Fruit fly (Drosophila melanogaster) whole organism, embryonic: Measurements from ENCODE around the gene CG31211.

Experiments used
- Adf1 ChIP-seq: fragments of 200-800 bp; sonication (Bioruptor generic); IDR thresholded peaks from 2 replicates; pipeline ENCODE4 v1.3.6; 2022; ENCODE audit warnings: missing biosample characterization, missing genetic modification characterization
- Awh ChIP-seq: fragments of 200-800 bp; sonication (Bioruptor generic); IDR thresholded peaks from 2 replicates; pipeline ENCODE4, ENCODE4 v1.3.6; 2022; ENCODE audit warnings: missing biosample characterization, missing genetic modification characterization
- BtbVII ChIP-seq: fragments of 200-800 bp; sonication (Bioruptor generic); optimal IDR thresholded peaks from 3 replicates; lab custom pipeline; 2017; ENCODE audit warnings: missing biosample characterization, mild to moderate bottlenecking, missing genetic modification characterization
- CG10366 ChIP-seq: fragments of 200-800 bp; sonication (Bioruptor generic); IDR thresholded peaks from 2 replicates; pipeline ENCODE4 v1.3.6; 2022; ENCODE audit warnings: missing biosample characterization, missing genetic modification characterization
- CG10959 ChIP-seq: fragments of 200-800 bp; sonication (Bioruptor generic); IDR thresholded peaks from 2 replicates; pipeline ENCODE4 v1.3.6; 2022; ENCODE audit warnings: missing biosample characterization, missing genetic modification characterization
- CG11723 ChIP-seq: fragments of 200-800 bp; sonication (Bioruptor generic); optimal IDR thresholded peaks from 2 replicates; lab custom pipeline; 2017; ENCODE audit warnings: missing biosample characterization, mild to moderate bottlenecking, missing genetic modification characterization
- CG14441 ChIP-seq: fragments of 200-800 bp; sonication (Bioruptor generic); IDR thresholded peaks from 2 replicates; pipeline ENCODE4 v1.3.6; 2022; ENCODE audit warnings: missing biosample characterization, missing genetic modification characterization
- CG1602 ChIP-seq: fragments of 200-800 bp; sonication (Bioruptor generic); optimal IDR thresholded peaks from 3 replicates; lab custom pipeline; 2016; ENCODE audit warnings: missing biosample characterization, missing genetic modification characterization
- CG18619 ChIP-seq: fragments of 200-800 bp; sonication (Bioruptor generic); optimal IDR thresholded peaks from 3 replicates; lab custom pipeline; 2017; ENCODE audit warnings: missing biosample characterization, mild to moderate bottlenecking, missing genetic modification characterization
- CG18764 ChIP-seq: fragments of 200-800 bp; sonication (Bioruptor generic); optimal IDR thresholded peaks from 3 replicates; lab custom pipeline; 2016; ENCODE audit warnings: missing biosample characterization, missing genetic modification characterization
- CG30403 ChIP-seq: fragments of 200-800 bp; sonication (Bioruptor generic); optimal IDR thresholded peaks from 3 replicates; lab custom pipeline; 2016; ENCODE audit warnings: missing biosample characterization, missing genetic modification characterization
- CG4854 ChIP-seq: fragments of 200-800 bp; sonication (Bioruptor generic); optimal IDR thresholded peaks from 2 replicates; lab custom pipeline; 2016; ENCODE audit warnings: missing biosample characterization, missing genetic modification characterization, inconsistent platforms
- CG7987 ChIP-seq: fragments of 200-800 bp; sonication (Bioruptor generic); optimal IDR thresholded peaks from 2 replicates; lab custom pipeline; 2018; ENCODE audit warnings: missing biosample characterization, mild to moderate bottlenecking, missing genetic modification characterization, moderate library complexity
- CG8290 ChIP-seq, 3 experiments: fragments of 200-800 bp; sonication (Bioruptor generic); optimal IDR thresholded peaks; 2 replicates each; lab custom pipeline; 2016 to 2019; ENCODE audit warnings: missing biosample characterization in 3 of 3, missing genetic modification characterization in 3 of 3, mild to moderate bottlenecking in 2 of 3, moderate library complexity in 1 of 3
- CG9817 ChIP-seq: fragments of 200-800 bp; sonication (Bioruptor generic); optimal IDR thresholded peaks from 2 replicates; lab custom pipeline; 2018; ENCODE audit warnings: missing biosample characterization, mild to moderate bottlenecking, missing genetic modification characterization, moderate library complexity
- CG9932 ChIP-seq: fragments of 200-800 bp; sonication (Bioruptor generic); IDR thresholded peaks from 2 replicates; pipeline ENCODE4 v1.3.6; 2022; ENCODE audit warnings: missing biosample characterization, missing genetic modification characterization
- Dbx ChIP-seq: fragments of 200-800 bp; sonication (Bioruptor generic); IDR thresholded peaks from 3 replicates; pipeline ENCODE4 v1.3.6; 2022; ENCODE audit warnings: missing biosample characterization, missing genetic modification characterization
- Hmr ChIP-seq: fragments of 200-800 bp; sonication (Bioruptor generic); optimal IDR thresholded peaks from 3 replicates; lab custom pipeline; 2017; ENCODE audit warnings: mild to moderate bottlenecking, missing biosample characterization, missing genetic modification reagents, missing genetic modification characterization
- Kr ChIP-seq: fragments of 200-800 bp; sonication (Bioruptor generic); optimal IDR thresholded peaks from 2 replicates; lab custom pipeline; 2017; ENCODE audit warnings: missing biosample characterization, mild to moderate bottlenecking, missing genetic modification characterization
- NC2β ChIP-seq: fragments of 200-800 bp; sonication (Bioruptor generic); optimal IDR thresholded peaks from 2 replicates; lab custom pipeline; 2016; ENCODE audit warnings: missing biosample characterization, missing genetic modification characterization
- NfI ChIP-seq: fragments of 200-800 bp; sonication (Bioruptor generic); optimal IDR thresholded peaks from 3 replicates; lab custom pipeline; 2018; ENCODE audit warnings: missing biosample characterization, mild to moderate bottlenecking, missing genetic modification characterization, moderate library complexity
- PHDP ChIP-seq: fragments of 200-800 bp; sonication (Bioruptor generic); optimal IDR thresholded peaks from 3 replicates; lab custom pipeline; 2018; ENCODE audit warnings: missing biosample characterization, mild to moderate bottlenecking, missing genetic modification characterization, moderate library complexity
- Pdp1 ChIP-seq, 2 experiments: fragments of 200-800 bp; sonication (Bioruptor generic); optimal IDR thresholded peaks; 3 replicates each; lab custom pipeline; 2016; ENCODE audit warnings: missing biosample characterization in 2 of 2, missing genetic modification characterization in 2 of 2, mild to moderate bottlenecking in 1 of 2, moderate library complexity in 1 of 2
- Sox100B ChIP-seq: fragments of 200-800 bp; sonication (Bioruptor generic); optimal IDR thresholded peaks from 3 replicates; lab custom pipeline; 2018; ENCODE audit warnings: missing biosample characterization, mild to moderate bottlenecking, missing genetic modification characterization
- abd-A ChIP-seq: fragments of 200-800 bp; sonication (Bioruptor generic); optimal IDR thresholded peaks from 3 replicates; lab custom pipeline; 2019; ENCODE audit warnings: missing biosample characterization, mild to moderate bottlenecking, missing genetic modification characterization, moderate library complexity
- bowl ChIP-seq: fragments of 200-800 bp; sonication (Bioruptor generic); IDR thresholded peaks from 2 replicates; pipeline ENCODE4 v1.3.6; 2022; ENCODE audit warnings: missing biosample characterization, missing genetic modification characterization
- chinmo ChIP-seq: fragments of 200-800 bp; sonication (Bioruptor generic); IDR thresholded peaks from 4 replicates; pipeline ENCODE4 v1.3.6; 2022; ENCODE audit warnings: missing biosample characterization, missing genetic modification characterization; ENCODE audit not compliant: partially characterized antibody
- dysf ChIP-seq: fragments of 200-800 bp; sonication (Bioruptor generic); IDR thresholded peaks from 3 replicates; pipeline ENCODE4 v1.3.6; 2022; ENCODE audit warnings: missing biosample characterization, missing genetic modification characterization
- ewg ChIP-seq: fragments of 200-800 bp; sonication (Bioruptor generic); optimal IDR thresholded peaks from 3 replicates; lab custom pipeline; 2017; ENCODE audit warnings: mild to moderate bottlenecking, missing biosample characterization, missing genetic modification reagents, missing genetic modification characterization
- fd64A ChIP-seq: fragments of 200-800 bp; sonication (Bioruptor generic); optimal IDR thresholded peaks from 3 replicates; lab custom pipeline; 2018; ENCODE audit warnings: missing biosample characterization, mild to moderate bottlenecking, missing genetic modification characterization
- grau ChIP-seq: fragments of 200-800 bp; optimal IDR thresholded peaks from 3 replicates; lab custom pipeline; 2019; ENCODE audit warnings: missing biosample characterization, mild to moderate bottlenecking, missing genetic modification characterization, moderate library complexity
- gro ChIP-seq: fragments of 200-800 bp; sonication (Bioruptor generic); optimal IDR thresholded peaks from 2 replicates; lab custom pipeline; 2016; ENCODE audit warnings: missing biosample characterization, missing genetic modification characterization
- gsb-n ChIP-seq: fragments of 200-800 bp; sonication (Bioruptor generic); optimal IDR thresholded peaks from 3 replicates; lab custom pipeline; 2018; ENCODE audit warnings: missing biosample characterization, mild to moderate bottlenecking, missing genetic modification characterization
- lab ChIP-seq: fragments of 200-800 bp; sonication (Bioruptor generic); optimal IDR thresholded peaks from 3 replicates; lab custom pipeline; 2017; ENCODE audit warnings: missing biosample characterization, missing genetic modification characterization, mild to moderate bottlenecking, moderate library complexity, missing genetic modification reagents
- lola ChIP-seq, 3 experiments: fragments of >200 bp in 2 of 3; fragments of 200-800 bp in 1 of 3; sonication (Bioruptor generic) in 1 of 3; optimal IDR thresholded peaks; 2 replicates each; lab custom pipeline; 2017 to 2019; ENCODE audit warnings: missing biosample characterization in 3 of 3, missing genetic modification characterization in 3 of 3, mild to moderate bottlenecking in 1 of 3, moderate library complexity in 1 of 3
- lov ChIP-seq, 2 experiments: fragments of 200-800 bp in 1 of 2; fragments of >200 bp in 1 of 2; sonication (Bioruptor generic) in 1 of 2; IDR thresholded peaks in 1 of 2; optimal IDR thresholded peaks in 1 of 2; 2 replicates in 1 of 2; 3 replicates in 1 of 2; pipeline versions ENCODE4 v1.3.6 to Lab custom; 2017 to 2022; ENCODE audit warnings: missing biosample characterization in 1 of 2, missing genetic modification characterization in 1 of 2
- maf-S ChIP-seq: fragments of 200-800 bp; sonication (Bioruptor generic); optimal IDR thresholded peaks from 2 replicates; lab custom pipeline; 2016; ENCODE audit warnings: missing biosample characterization, missing genetic modification characterization
- mld ChIP-seq: fragments of 200-800 bp; sonication (Bioruptor generic); IDR thresholded peaks from 3 replicates; pipeline ENCODE4 v1.3.6; 2022; ENCODE audit warnings: missing biosample characterization, missing genetic modification characterization; ENCODE audit not compliant: partially characterized antibody
- nmo ChIP-seq: fragments of 200-800 bp; sonication (Bioruptor generic); optimal IDR thresholded peaks from 2 replicates; lab custom pipeline; 2018; ENCODE audit warnings: missing biosample characterization, mild to moderate bottlenecking, missing genetic modification characterization, moderate library complexity
- odd ChIP-seq: fragments of 200-800 bp; sonication (Bioruptor generic); optimal IDR thresholded peaks from 2 replicates; lab custom pipeline; 2017; ENCODE audit warnings: missing biosample characterization, mild to moderate bottlenecking, missing genetic modification characterization
- otp ChIP-seq: fragments of 200-800 bp; sonication (Bioruptor generic); IDR thresholded peaks from 3 replicates; pipeline ENCODE4, ENCODE4 v1.3.6; 2022; ENCODE audit warnings: missing biosample characterization, missing genetic modification characterization
- phol ChIP-seq: fragments of 200-800 bp; sonication (Bioruptor generic); optimal IDR thresholded peaks from 3 replicates; lab custom pipeline; 2018; ENCODE audit warnings: missing biosample characterization, mild to moderate bottlenecking, missing genetic modification characterization, moderate library complexity
- pros ChIP-seq: fragments of 200-800 bp; sonication (Bioruptor generic); optimal IDR thresholded peaks from 3 replicates; lab custom pipeline; 2019; ENCODE audit warnings: missing biosample characterization, mild to moderate bottlenecking, missing genetic modification characterization, moderate library complexity
- row ChIP-seq: fragments of 200-800 bp; sonication (Bioruptor generic); IDR thresholded peaks from 3 replicates; pipeline ENCODE4 v1.3.6; 2022; ENCODE audit warnings: missing biosample characterization, missing genetic modification characterization
- schlank ChIP-seq: fragments of 200-800 bp; sonication (Bioruptor generic); optimal IDR thresholded peaks from 2 replicates; lab custom pipeline; 2018; ENCODE audit warnings: missing biosample characterization, mild to moderate bottlenecking, missing genetic modification characterization
- sens-2 ChIP-seq: fragments of 200-800 bp; sonication (Bioruptor generic); IDR thresholded peaks from 2 replicates; pipeline ENCODE4 v1.3.6; 2022; ENCODE audit warnings: missing biosample characterization, missing genetic modification characterization
- sisA ChIP-seq: fragments of 200-800 bp; sonication (Bioruptor generic); IDR thresholded peaks from 2 replicates; pipeline ENCODE4 v1.3.6; 2022; ENCODE audit warnings: missing biosample characterization, missing genetic modification characterization
- slbo ChIP-seq: fragments of 200-800 bp; sonication (Bioruptor generic); IDR thresholded peaks from 2 replicates; pipeline ENCODE4 v1.3.6; 2022; ENCODE audit warnings: missing biosample characterization, missing genetic modification characterization
- tio ChIP-seq: fragments of 200-800 bp; sonication (Bioruptor generic); optimal IDR thresholded peaks from 2 replicates; lab custom pipeline; 2017; ENCODE audit warnings: missing biosample characterization, missing genetic modification characterization, inconsistent platforms
- zfh1 ChIP-seq: fragments of 200-800 bp; sonication (Bioruptor generic); IDR thresholded peaks from 3 replicates; pipeline ENCODE4 v1.3.6; 2022; ENCODE audit warnings: missing biosample characterization, missing genetic modification characterization

CG31211 gene

dm6 chr3R:11968030-11968753 is 18.7 kb downstream of the CG31211 start (continued):
- TF ChIP-seq CG18619 (GFP tag; lab: Kevin White, UChicago) (no peak), CG18764 (GFP tag; lab: Kevin White, UChicago) (no peak), CG7987 (no peak), maf-S (GFP tag; lab: Kevin White, UChicago) (no peak), PHDP (tag; lab: Kevin White, UChicago) (peak; percentile 24), Hmr (peak; percentile 0), gro (no peak), Pdp1 (GFP tag; optimal IDR thresholded peaks at IDR 0.05; lab: Kevin White, UChicago) (peak in 1 of 2 experiments; percentile 63), schlank (peak; percentile 24), lov (optimal IDR thresholded peaks at IDR 0.05; lab: Kevin White, UChicago) (no peak), lov (GFP tag; IDR thresholded peaks at IDR 0.05; lab: Robert Waterston, UW) (no peak), Dbx (GFP tag; lab: Robert Waterston, UW) (no peak), odd (GFP tag; lab: Kevin White, UChicago) (peak; percentile 0), CG10959 (GFP tag; lab: Robert Waterston, UW) (no peak), CG9932 (no peak), CG14441 (0 out of 2 replicates have a peak, but pooled peaks have one; percentile 8), lola (GFP tag; optimal IDR thresholded peaks at IDR 0.05; lab: Kevin White, UChicago) (no peak), CG1602 (GFP tag; lab: Kevin White, UChicago) (no peak), BtbVII (GFP tag; lab: Kevin White, UChicago) (peak; percentile 54), Kr (GFP tag; lab: Kevin White, UChicago) (no peak), mld (GFP tag; lab: Robert Waterston, UW) (no peak), chinmo (0 out of 4 replicates have a peak, but pooled peaks have one; percentile 15), lab (GFP tag; lab: Kevin White, UChicago) (peak; percentile 60), sens-2 (GFP tag; lab: Robert Waterston, UW) (no peak), Awh (GFP tag; lab: Robert Waterston, UW) (no peak), pros (GFP tag; lab: Kevin White, UChicago) (no peak), bowl (GFP tag; lab: Robert Waterston, UW) (no peak), abd-A (tag; lab: Kevin White, UChicago) (no peak), fd64A (GFP tag; lab: Kevin White, UChicago) (no peak), CG11723 (GFP tag; lab: Kevin White, UChicago) (no peak), CG8290 (GFP tag; optimal IDR thresholded peaks at IDR 0.05; lab: Kevin White, UChicago) (no peak), CG8290 (tag; optimal IDR thresholded peaks at IDR 0.05; lab: Kevin White, UChicago) (peak in 1 of 2 experiments; percentile 31), phol (no peak), Sox100B (GFP tag; lab: Kevin White, UChicago) (no peak), otp (no peak), gsb-n (tag; lab: Kevin White, UChicago) (no peak), CG10366 (no peak), Adf1 (GFP tag; lab: Robert Waterston, UW) (no peak)

DNA sequence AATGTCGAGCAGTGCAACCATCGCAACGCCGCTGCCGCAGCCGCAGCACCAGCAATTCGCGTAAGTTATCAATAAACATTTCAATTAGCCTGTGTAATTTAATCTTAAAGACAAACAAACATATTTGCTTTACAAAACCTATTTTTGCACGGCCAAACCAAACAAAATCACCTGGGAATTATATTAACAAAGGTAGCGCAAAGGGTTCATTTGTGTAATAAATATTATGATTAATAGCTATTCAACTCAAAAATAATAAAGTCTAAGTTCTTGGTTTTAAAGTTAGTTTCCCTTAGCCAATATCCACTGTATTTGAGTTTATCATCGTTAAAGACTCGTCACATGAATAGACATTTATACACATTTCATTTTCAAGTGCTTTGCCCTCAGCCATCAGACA is 19.7 kb downstream of the CG31211 start:
- TF ChIP-seq grau (tag; lab: Kevin White, UChicago): peak; percentile 79
- peak; percentile 45; the same call in 2 of the 3 replicates for TF ChIP-seq row
- no peak for TF ChIP-seq ewg (GFP tag; lab: Kevin White, UChicago)
- TF ChIP-seq zfh1 (GFP tag; lab: Robert Waterston, UW): no peak
- peak; percentile 43 for TF ChIP-seq slbo (GFP tag; lab: Robert Waterston, UW)
- TF ChIP-seq CG30403 (GFP tag; lab: Kevin White, UChicago): peak; percentile 24
- peak; percentile 24 for TF ChIP-seq CG9817 (tag; lab: Kevin White, UChicago)
- peak; percentile 16 for TF ChIP-seq tio
- TF ChIP-seq NC2β: no peak
- no peak for TF ChIP-seq CG4854 (GFP tag; lab: Kevin White, UChicago)
- peak; percentile 3 for TF ChIP-seq NfI (GFP tag; lab: Kevin White, UChicago)
- TF ChIP-seq sisA (GFP tag; lab: Robert Waterston, UW): no peak
- 0 out of 3 replicates have a peak, but pooled peaks have one; percentile 13 for TF ChIP-seq dysf (GFP tag; lab: Robert Waterston, UW)
- peak; percentile 20 for TF ChIP-seq nmo (GFP tag; lab: Kevin White, UChicago)
